Fruit fly (Drosophila melanogaster) whole organism, embryonic: Measurements from ENCODE around the gene RfC4.

ENCODE experiments used
- Ada2b ChIP-seq: fragments of 200-800 bp; sonication (Bioruptor generic); IDR thresholded peaks from 2 replicates; pipeline ENCODE4 v1.3.6; 2022; ENCODE audit warnings: missing biosample characterization, missing genetic modification characterization
- Bdp1 ChIP-seq: fragments of 200-800 bp; sonication (Bioruptor generic); optimal IDR thresholded peaks from 3 replicates; lab custom pipeline; 2016; ENCODE audit warnings: missing biosample characterization, missing genetic modification characterization
- Bteb2 ChIP-seq: fragments of 200-800 bp; sonication (Bioruptor generic); optimal IDR thresholded peaks from 2 replicates; lab custom pipeline; 2016; ENCODE audit warnings: missing biosample characterization, missing genetic modification characterization
- CG10267 ChIP-seq: fragments of 200-800 bp; sonication (Bioruptor generic); optimal IDR thresholded peaks from 2 replicates; lab custom pipeline; 2018; ENCODE audit warnings: missing biosample characterization, mild to moderate bottlenecking, missing genetic modification characterization, moderate library complexity
- CG12104 ChIP-seq: fragments of 200-800 bp; sonication (Bioruptor generic); optimal IDR thresholded peaks from 3 replicates; lab custom pipeline; 2016; ENCODE audit warnings: missing biosample characterization, missing genetic modification characterization
- CG1233 ChIP-seq: fragments of 200-800 bp; sonication (Bioruptor generic); optimal IDR thresholded peaks from 4 replicates; lab custom pipeline; 2018; ENCODE audit warnings: missing biosample characterization, mild to moderate bottlenecking, missing genetic modification characterization
- CG12659 ChIP-seq: fragments of 200-800 bp; sonication (Bioruptor generic); optimal IDR thresholded peaks from 3 replicates; lab custom pipeline; 2017; ENCODE audit warnings: mild to moderate bottlenecking, missing biosample characterization, missing genetic modification reagents, missing genetic modification characterization
- CG14860 ChIP-seq: fragments of 200-800 bp; sonication (Bioruptor generic); IDR thresholded peaks from 3 replicates; pipeline ENCODE4 v1.3.6; 2022; ENCODE audit warnings: missing biosample characterization, missing genetic modification characterization; ENCODE audit not compliant: partially characterized antibody
- CG15514 ChIP-seq: fragments of 200-800 bp; sonication (Bioruptor generic); optimal IDR thresholded peaks from 3 replicates; lab custom pipeline; 2017; ENCODE audit warnings: missing biosample characterization, missing genetic modification characterization, mild to moderate bottlenecking, moderate library complexity, missing genetic modification reagents
- CG1603 ChIP-seq: fragments of 200-800 bp; sonication (Bioruptor generic); optimal IDR thresholded peaks from 2 replicates; lab custom pipeline; 2019; ENCODE audit warnings: missing biosample characterization, mild to moderate bottlenecking, missing genetic modification characterization, moderate library complexity
- CG16813 ChIP-seq: fragments of 200-800 bp; sonication (Bioruptor generic); IDR thresholded peaks from 3 replicates; pipeline ENCODE4 v1.3.6; 2022; ENCODE audit warnings: missing biosample characterization, missing genetic modification characterization; ENCODE audit not compliant: partially characterized antibody
- CG17359 ChIP-seq: fragments of 200-800 bp; sonication (Bioruptor generic); optimal IDR thresholded peaks from 3 replicates; lab custom pipeline; 2018; ENCODE audit warnings: missing biosample characterization, mild to moderate bottlenecking, missing genetic modification characterization, moderate library complexity
- CG2129 ChIP-seq: fragments of 200-800 bp; sonication (Bioruptor generic); IDR thresholded peaks from 2 replicates; pipeline ENCODE4 v1.3.6; 2022; ENCODE audit warnings: missing biosample characterization, missing genetic modification characterization; ENCODE audit not compliant: partially characterized antibody
- CG31441 ChIP-seq: fragments of 200-800 bp; sonication (Bioruptor generic); IDR thresholded peaks from 2 replicates; pipeline ENCODE4 v1.3.6; 2022; ENCODE audit warnings: missing biosample characterization, missing genetic modification characterization
- CG32772 ChIP-seq: fragments of 200-800 bp; sonication (Bioruptor generic); IDR thresholded peaks from 2 replicates; pipeline ENCODE4 v1.3.6; 2022; ENCODE audit warnings: missing biosample characterization, missing genetic modification characterization
- CG3847 ChIP-seq: fragments of 200-800 bp; sonication (Bioruptor generic); IDR thresholded peaks from 2 replicates; pipeline ENCODE4 v1.3.6; 2022; ENCODE audit warnings: missing biosample characterization, missing genetic modification characterization
- CG4424 ChIP-seq: fragments of 200-800 bp; sonication (Bioruptor generic); optimal IDR thresholded peaks from 3 replicates; lab custom pipeline; 2016; ENCODE audit warnings: missing biosample characterization, missing genetic modification characterization
- CG6272 ChIP-seq: fragments of 200-800 bp; sonication (Bioruptor generic); IDR thresholded peaks from 2 replicates; pipeline ENCODE4 v1.3.6; 2022; ENCODE audit warnings: missing biosample characterization, missing genetic modification characterization
- CG7786 ChIP-seq: fragments of 200-800 bp; sonication (Bioruptor generic); optimal IDR thresholded peaks from 2 replicates; lab custom pipeline; 2016; ENCODE audit warnings: missing biosample characterization, missing genetic modification characterization
- CG8765 ChIP-seq: fragments of 200-800 bp; sonication (Bioruptor generic); IDR thresholded peaks from 2 replicates; pipeline ENCODE4 v1.3.6; 2022; ENCODE audit warnings: missing biosample characterization, missing genetic modification characterization
- CG9817 ChIP-seq: fragments of 200-800 bp; sonication (Bioruptor generic); optimal IDR thresholded peaks from 2 replicates; lab custom pipeline; 2018; ENCODE audit warnings: missing biosample characterization, mild to moderate bottlenecking, missing genetic modification characterization, moderate library complexity
- CHES-1-like ChIP-seq: fragments of 200-800 bp; sonication (Bioruptor generic); optimal IDR thresholded peaks from 2 replicates; lab custom pipeline; 2016; ENCODE audit warnings: missing biosample characterization, missing genetic modification characterization
- Dbx ChIP-seq: fragments of 200-800 bp; sonication (Bioruptor generic); IDR thresholded peaks from 3 replicates; pipeline ENCODE4 v1.3.6; 2022; ENCODE audit warnings: missing biosample characterization, missing genetic modification characterization
- Ets65A ChIP-seq: fragments of 200-800 bp; sonication (Bioruptor generic); peaks from one replicate; lab custom pipeline; 2016; ENCODE audit warnings: missing biosample characterization, missing genetic modification characterization
- HmgD ChIP-seq: fragments of 200-800 bp; sonication (Bioruptor generic); optimal IDR thresholded peaks from 3 replicates; lab custom pipeline; 2016; ENCODE audit warnings: missing biosample characterization, missing genetic modification characterization
- MESR4 ChIP-seq: fragments of 200-800 bp; sonication (Bioruptor generic); optimal IDR thresholded peaks from 2 replicates; lab custom pipeline; 2018; ENCODE audit warnings: missing biosample characterization, mild to moderate bottlenecking, missing genetic modification characterization, moderate library complexity
- Med ChIP-seq: fragments of 200-800 bp; sonication (Bioruptor generic); peaks from one replicate; lab custom pipeline; 2016; ENCODE audit warnings: missing biosample characterization, missing genetic modification characterization, mild to moderate bottlenecking, inconsistent platforms, moderate library complexity
- Mes4 ChIP-seq: fragments of 200-800 bp; sonication (Bioruptor generic); optimal IDR thresholded peaks from 2 replicates; lab custom pipeline; 2016; ENCODE audit warnings: missing biosample characterization, missing genetic modification characterization
- Nf-YB ChIP-seq: fragments of 200-800 bp; sonication (Bioruptor generic); optimal IDR thresholded peaks from 3 replicates; lab custom pipeline; 2019; ENCODE audit warnings: missing biosample characterization, mild to moderate bottlenecking, missing genetic modification characterization, moderate library complexity
- Nf-YC ChIP-seq: fragments of 200-800 bp; optimal IDR thresholded peaks from 3 replicates; lab custom pipeline; 2019; ENCODE audit warnings: missing biosample characterization, mild to moderate bottlenecking, missing genetic modification characterization, moderate library complexity
- Stat92E ChIP-seq, 3 experiments: fragments of >200 bp in 2 of 3; fragments of 200-800 bp in 1 of 3; sonication (Bioruptor generic) in 1 of 3; optimal IDR thresholded peaks; 2 replicates each; lab custom pipeline; 2017 to 2019; ENCODE audit warnings: missing biosample characterization in 3 of 3, missing genetic modification characterization in 3 of 3, mild to moderate bottlenecking in 1 of 3, moderate library complexity in 1 of 3
- Taf1 ChIP-seq: fragments of 200-800 bp; sonication (Bioruptor generic); IDR thresholded peaks from 2 replicates; pipeline ENCODE4 v1.3.6; 2022; ENCODE audit warnings: missing biosample characterization, missing genetic modification characterization
- chif ChIP-seq, 2 experiments: fragments of 200-800 bp; sonication (Bioruptor generic); optimal IDR thresholded peaks; 3 replicates each; lab custom pipeline; 2016; ENCODE audit warnings: missing biosample characterization in 2 of 2, missing genetic modification characterization in 2 of 2
- ci ChIP-seq: fragments of 200-800 bp; sonication (Bioruptor generic); IDR thresholded peaks from 3 replicates; pipeline ENCODE4 v1.3.6; 2022; ENCODE audit warnings: missing biosample characterization, missing genetic modification characterization
- danr ChIP-seq: fragments of 200-800 bp; sonication (Bioruptor generic); IDR thresholded peaks from 2 replicates; pipeline ENCODE4 v1.3.6; 2022; ENCODE audit warnings: missing biosample characterization, missing genetic modification characterization
- ems ChIP-seq: fragments of 200-800 bp; sonication (Bioruptor generic); optimal IDR thresholded peaks from 3 replicates; lab custom pipeline; 2016; ENCODE audit warnings: missing biosample characterization, missing genetic modification characterization
- ewg ChIP-seq: fragments of 200-800 bp; sonication (Bioruptor generic); optimal IDR thresholded peaks from 3 replicates; lab custom pipeline; 2017; ENCODE audit warnings: mild to moderate bottlenecking, missing biosample characterization, missing genetic modification reagents, missing genetic modification characterization
- gcm ChIP-seq: fragments of 200-800 bp; sonication (Bioruptor generic); optimal IDR thresholded peaks from 2 replicates; lab custom pipeline; 2019; ENCODE audit warnings: missing biosample characterization, mild to moderate bottlenecking, missing genetic modification characterization, moderate library complexity
- grau ChIP-seq: fragments of 200-800 bp; optimal IDR thresholded peaks from 3 replicates; lab custom pipeline; 2019; ENCODE audit warnings: missing biosample characterization, mild to moderate bottlenecking, missing genetic modification characterization, moderate library complexity
- hbn ChIP-seq: fragments of 200-800 bp; sonication (Bioruptor generic); IDR thresholded peaks from 2 replicates; pipeline ENCODE4 v1.3.6; 2022; ENCODE audit warnings: missing biosample characterization, missing genetic modification characterization; ENCODE audit not compliant: partially characterized antibody
- nerfin-2 ChIP-seq: fragments of 200-800 bp; sonication (Bioruptor generic); IDR thresholded peaks from 2 replicates; pipeline ENCODE4 v1.3.6; 2022; ENCODE audit warnings: missing biosample characterization, missing genetic modification characterization; ENCODE audit not compliant: partially characterized antibody
- schlank ChIP-seq: fragments of 200-800 bp; sonication (Bioruptor generic); optimal IDR thresholded peaks from 2 replicates; lab custom pipeline; 2018; ENCODE audit warnings: missing biosample characterization, mild to moderate bottlenecking, missing genetic modification characterization
- sqz ChIP-seq: fragments of 200-800 bp; sonication (Bioruptor generic); optimal IDR thresholded peaks from 3 replicates; lab custom pipeline; 2018; ENCODE audit warnings: missing biosample characterization, mild to moderate bottlenecking, missing genetic modification characterization
- ssp ChIP-seq: fragments of 200-800 bp; sonication (Bioruptor generic); IDR thresholded peaks from 2 replicates; pipeline ENCODE4 v1.3.6; 2022; ENCODE audit warnings: missing biosample characterization, missing genetic modification characterization
- tgo ChIP-seq: fragments of 200-800 bp; sonication (Bioruptor generic); IDR thresholded peaks from 3 replicates; pipeline ENCODE4 v1.3.6; 2022; ENCODE audit warnings: missing biosample characterization, missing genetic modification characterization
- tna ChIP-seq: fragments of 200-800 bp; sonication (Bioruptor generic); IDR thresholded peaks from 2 replicates; pipeline ENCODE4 v1.3.6; 2022; ENCODE audit warnings: missing biosample characterization, missing genetic modification characterization; ENCODE audit not compliant: partially characterized antibody
- trem ChIP-seq: fragments of 200-800 bp; optimal IDR thresholded peaks from 3 replicates; lab custom pipeline; 2019; ENCODE audit warnings: missing biosample characterization, mild to moderate bottlenecking, missing genetic modification characterization, moderate library complexity
- unpg ChIP-seq: fragments of 200-800 bp; sonication (Bioruptor generic); optimal IDR thresholded peaks from 3 replicates; lab custom pipeline; 2018; ENCODE audit warnings: missing biosample characterization, mild to moderate bottlenecking, missing genetic modification characterization, moderate library complexity

The RfC4 gene

dm6 chr3L:4138804-4139521, 3.1 kb upstream of the RfC4 start, which contains the start of the genes Rop and Ras64B (continued):
- TF ChIP-seq CG8765 (GFP tag; lab: Robert Waterston, UW) (no peak), ewg (GFP tag; lab: Kevin White, UChicago) (peak; percentile 5), hbn (GFP tag; lab: Robert Waterston, UW) (peak; percentile 73), Bdp1 (GFP tag; lab: Kevin White, UChicago) (no peak), trem (tag; lab: Kevin White, UChicago) (peak; percentile 74), CG14860 (GFP tag; lab: Robert Waterston, UW) (peak; percentile 42; the same call in 1 of the 3 replicates), ci (GFP tag; lab: Robert Waterston, UW) (peak; percentile 52; the same call in 1 of the 3 replicates), chif (GFP tag; optimal IDR thresholded peaks at IDR 0.05; lab: Kevin White, UChicago) (no peak), tna (peak; percentile 65), Mes4 (GFP tag; lab: Kevin White, UChicago) (no peak), Taf1 (no peak), unpg (GFP tag; lab: Kevin White, UChicago) (peak; percentile 29), CG12659 (GFP tag; lab: Kevin White, UChicago) (peak; percentile 86), CG16813 (GFP tag; lab: Robert Waterston, UW) (peak; percentile 86), CG1603 (tag; lab: Kevin White, UChicago) (peak; percentile 85), Nf-YB (peak; percentile 35), sqz (GFP tag; lab: Kevin White, UChicago) (peak; percentile 94), CG12104 (GFP tag; lab: Kevin White, UChicago) (no peak), nerfin-2 (GFP tag; lab: Robert Waterston, UW) (peak; percentile 50), CG31441 (peak; percentile 30; the same call in 1 of the 2 replicates), CHES-1-like (GFP tag; lab: Kevin White, UChicago) (peak; percentile 75), CG10267 (tag; lab: Kevin White, UChicago) (peak; percentile 67), MESR4 (GFP tag; lab: Kevin White, UChicago) (peak; percentile 99), CG17359 (tag; lab: Kevin White, UChicago) (peak; percentile 5), Ada2b (GFP tag; lab: Robert Waterston, UW) (no peak), CG3847 (GFP tag; lab: Robert Waterston, UW) (peak; percentile 48), HmgD (GFP tag; lab: Kevin White, UChicago) (peak; percentile 75), CG4424 (GFP tag; lab: Kevin White, UChicago) (no peak), ssp (no peak), Bteb2 (GFP tag; lab: Kevin White, UChicago) (peak; percentile 44), Ets65A (GFP tag; lab: Kevin White, UChicago) (peak; percentile 89), CG6272 (GFP tag; lab: Robert Waterston, UW) (0 out of 2 replicates have a peak, but pooled peaks have one; percentile 12), CG15514 (GFP tag; lab: Kevin White, UChicago) (peak; percentile 79), CG2129 (GFP tag; lab: Robert Waterston, UW) (peak; percentile 45; the same call in 1 of the 2 replicates), danr (GFP tag; lab: Robert Waterston, UW) (no peak), CG32772 (no peak; the same call in 1 of the 2 replicates), Med (GFP tag; lab: Kevin White, UChicago) (peak; percentile 90), Stat92E (GFP tag; optimal IDR thresholded peaks at IDR 0.05; lab: Kevin White, UChicago) (peak in 1 of 3 experiments; percentile 74), schlank (tag; lab: Kevin White, UChicago) (no peak), grau (tag; lab: Kevin White, UChicago) (peak; percentile 38), CG7786 (GFP tag; lab: Kevin White, UChicago) (peak; percentile 15), CG9817 (tag; lab: Kevin White, UChicago) (peak; percentile 17), Dbx (GFP tag; lab: Robert Waterston, UW) (peak; percentile 19; the same call in 1 of the 3 replicates), tgo (GFP tag; lab: Robert Waterston, UW) (no peak), gcm (GFP tag; lab: Kevin White, UChicago) (peak; percentile 36), CG1233 (GFP tag; lab: Kevin White, UChicago) (no peak), ems (peak; percentile 24), Nf-YC (tag; lab: Kevin White, UChicago) (peak; percentile 75)
